Worm (Caenorhabditis elegans) whole organism, young adult: ENCODE results near the gene F33D4.4.

Experiments used
- fkh-3 ChIP-seq: sonication (generic microtip); optimal IDR thresholded peaks from 2 replicates; lab custom pipeline; 2016; ENCODE audit warnings: mild to moderate bottlenecking, missing genetic modification characterization, missing compliant biosample characterization
- nhr-179 ChIP-seq: sonication (generic microtip); optimal IDR thresholded peaks from 2 replicates; lab custom pipeline; 2016; ENCODE audit warnings: mild to moderate bottlenecking, missing genetic modification characterization, missing compliant biosample characterization
- unc-62 ChIP-seq: fragments of 150-350 bp; optimal IDR thresholded peaks from 2 replicates; lab custom pipeline; 2014; ENCODE audit warnings: missing biosample characterization, missing genetic modification reagents, missing genetic modification characterization

DNA sequence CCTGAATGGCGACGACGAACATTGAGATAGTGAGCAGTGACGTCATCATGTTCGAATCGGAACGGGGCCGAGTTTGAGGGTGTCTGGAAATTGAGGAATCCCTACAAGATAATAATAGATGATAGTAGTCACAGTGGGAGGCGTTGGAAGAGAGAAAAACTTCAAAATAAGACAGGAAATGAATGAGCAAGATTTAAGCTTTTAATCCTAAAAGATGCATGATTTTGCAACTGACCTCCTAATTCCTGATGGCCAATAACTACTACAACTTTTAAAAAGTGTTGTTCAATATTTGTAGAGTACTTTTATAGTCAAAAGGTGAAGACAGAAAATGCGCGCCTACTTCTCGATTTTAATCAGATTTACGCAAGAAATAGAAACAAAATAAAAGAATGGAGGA is 8.4 kb downstream of the F33D4.4 start, which contains the start of gene flp-13:
- no peak for TF ChIP-seq nhr-179 (tag; lab: Kevin White, UChicago)
- TF ChIP-seq fkh-3 (tag; lab: Kevin White, UChicago): no peak
- no peak for TF ChIP-seq unc-62 (GFP tag; lab: Kevin White, UChicago)
